Worm (Caenorhabditis elegans) whole organism, young adult: ENCODE results near the gene hrg-10.

Source experiments
- C06A6.2 ChIP-seq: fragments of 200-800 bp; sonication (Bioruptor generic); conservative IDR thresholded peaks from 2 replicates; pipeline ENCODE4 v1.3.6; 2022; ENCODE audit warnings: missing genetic modification characterization, missing compliant biosample characterization
- C17E4.6 ChIP-seq: fragments of 200-800 bp; sonication (Bioruptor generic); IDR thresholded peaks from 2 replicates; pipeline ENCODE4 v1.3.6; 2022; ENCODE audit warnings: missing genetic modification reagents, missing genetic modification characterization, missing compliant biosample characterization
- F22D6.2 ChIP-seq: sonication (generic microtip); optimal IDR thresholded peaks from 2 replicates; lab custom pipeline; 2016; ENCODE audit warnings: mild to moderate bottlenecking, missing genetic modification characterization, missing compliant biosample characterization
- F23B12.7 ChIP-seq: sonication (generic microtip); optimal IDR thresholded peaks from 2 replicates; lab custom pipeline; 2017; ENCODE audit warnings: missing genetic modification characterization, mild to moderate bottlenecking, missing compliant biosample characterization, antibody characterized with exemption, moderate library complexity; ENCODE audit not compliant: insufficient read depth
- F49E8.2 ChIP-seq: sonication (generic microtip); optimal IDR thresholded peaks from 3 replicates; lab custom pipeline; 2017; ENCODE audit warnings: missing genetic modification characterization, mild to moderate bottlenecking, missing compliant biosample characterization, antibody characterized with exemption, moderate library complexity; ENCODE audit not compliant: insufficient read depth
- F57C9.4 ChIP-seq: sonication (generic microtip); optimal IDR thresholded peaks from 2 replicates; lab custom pipeline; 2017; ENCODE audit warnings: mild to moderate bottlenecking, missing genetic modification characterization, missing compliant biosample characterization
- K11D2.4 ChIP-seq: fragments of 200-800 bp; sonication (Bioruptor generic); IDR thresholded peaks from 2 replicates; pipeline ENCODE4 v1.3.6; 2022; ENCODE audit warnings: missing genetic modification reagents, missing genetic modification characterization, missing compliant biosample characterization
- T07F8.4 ChIP-seq: sonication (generic microtip); optimal IDR thresholded peaks from 2 replicates; lab custom pipeline; 2016; ENCODE audit warnings: mild to moderate bottlenecking, missing genetic modification characterization, moderate library complexity, missing compliant biosample characterization
- T26A5.8 ChIP-seq: sonication (generic microtip); optimal IDR thresholded peaks from 2 replicates; lab custom pipeline; 2016; ENCODE audit warnings: missing genetic modification characterization, missing compliant biosample characterization
- Y79H2A.3 ChIP-seq: fragments of 200-800 bp; sonication (Bioruptor generic); conservative IDR thresholded peaks from 2 replicates; pipeline ENCODE4 v1.3.6; 2022; ENCODE audit warnings: missing genetic modification reagents, missing genetic modification characterization, missing compliant biosample characterization
- ZK185.1 ChIP-seq: sonication (generic microtip); optimal IDR thresholded peaks from 2 replicates; lab custom pipeline; 2016; ENCODE audit warnings: mild to moderate bottlenecking, missing genetic modification characterization, missing compliant biosample characterization; ENCODE audit not compliant: poor library complexity, severe bottlenecking
- aptf-2 ChIP-seq: fragments of 200-800 bp; sonication (Bioruptor generic); conservative IDR thresholded peaks from 2 replicates; pipeline ENCODE4 v1.3.6; 2022; ENCODE audit warnings: missing genetic modification reagents, missing genetic modification characterization, missing compliant biosample characterization
- attf-3 ChIP-seq: fragments of 200-800 bp; sonication (Bioruptor generic); conservative IDR thresholded peaks from 2 replicates; pipeline ENCODE4 v1.3.6; 2022; ENCODE audit warnings: missing genetic modification reagents, missing genetic modification characterization, missing compliant biosample characterization
- attf-6 ChIP-seq: fragments of 200-800 bp; sonication (Bioruptor generic); IDR thresholded peaks from 2 replicates; pipeline ENCODE4 v1.3.6; 2022; ENCODE audit warnings: missing genetic modification reagents, missing genetic modification characterization, missing compliant biosample characterization
- bed-1 ChIP-seq: fragments of 200-800 bp; sonication (Bioruptor generic); IDR thresholded peaks from 2 replicates; pipeline ENCODE4 v1.3.6; 2022; ENCODE audit warnings: missing genetic modification reagents, missing genetic modification characterization, missing compliant biosample characterization
- ccch-3 ChIP-seq: fragments of 200-800 bp; sonication (Bioruptor generic); optimal IDR thresholded peaks from 2 replicates; lab custom pipeline; 2018; ENCODE audit warnings: mild to moderate bottlenecking, missing genetic modification characterization, missing compliant biosample characterization
- egrh-3 ChIP-seq: fragments of 200-800 bp; sonication (Bioruptor generic); IDR thresholded peaks from 2 replicates; pipeline ENCODE4 v1.3.6; 2022; ENCODE audit warnings: missing genetic modification reagents, missing genetic modification characterization, missing compliant biosample characterization
- ekl-4 ChIP-seq: fragments of 200-800 bp; sonication (Bioruptor generic); IDR thresholded peaks from 2 replicates; pipeline ENCODE4 v1.3.6; 2022; ENCODE audit warnings: missing genetic modification reagents, missing genetic modification characterization, missing compliant biosample characterization
- hlh-26 ChIP-seq: fragments of 200-800 bp; sonication (Bioruptor generic); conservative IDR thresholded peaks from 2 replicates; pipeline ENCODE4 v1.3.6; 2022; ENCODE audit warnings: missing genetic modification reagents, missing genetic modification characterization, missing compliant biosample characterization
- hrde-1 ChIP-seq: sonication (generic microtip); optimal IDR thresholded peaks from 2 replicates; lab custom pipeline; 2016; ENCODE audit warnings: missing genetic modification characterization, mild to moderate bottlenecking, missing compliant biosample characterization, moderate library complexity, missing genotype, missing genetic modification reagents, borderline replicate concordance
- lag-1 ChIP-seq: fragments of 200-800 bp; sonication (Bioruptor generic); IDR thresholded peaks from 2 replicates; pipeline ENCODE4 v1.3.6; 2022; ENCODE audit warnings: missing genetic modification reagents, missing genetic modification characterization, missing compliant biosample characterization
- lin-26 ChIP-seq: fragments of 200-800 bp; sonication (Bioruptor generic); IDR thresholded peaks from 2 replicates; pipeline ENCODE4 v1.3.6; 2022; ENCODE audit warnings: missing genetic modification reagents, missing genetic modification characterization, missing compliant biosample characterization
- nfya-1 ChIP-seq: sonication (generic microtip); optimal IDR thresholded peaks from 2 replicates; lab custom pipeline; 2017; ENCODE audit warnings: antibody characterized with exemption, missing compliant biosample characterization, missing genetic modification characterization, borderline replicate concordance; ENCODE audit not compliant: insufficient read depth
- nhr-120 ChIP-seq: fragments of 200-800 bp; sonication (Bioruptor generic); IDR thresholded peaks from 2 replicates; pipeline ENCODE4 v1.3.6; 2022; ENCODE audit warnings: missing genetic modification characterization, missing compliant biosample characterization
- nhr-80 ChIP-seq: sonication (generic microtip); optimal IDR thresholded peaks from 2 replicates; lab custom pipeline; 2016; ENCODE audit warnings: missing genetic modification characterization, missing compliant biosample characterization
- nhr-90 ChIP-seq: sonication (generic microtip); optimal IDR thresholded peaks from 2 replicates; lab custom pipeline; 2016; ENCODE audit warnings: missing genotype, mild to moderate bottlenecking, missing genetic modification characterization, missing compliant biosample characterization
- pbrm-1 ChIP-seq: fragments of 200-800 bp; sonication (Bioruptor generic); IDR thresholded peaks from 2 replicates; pipeline ENCODE4 v1.3.6; 2022; ENCODE audit warnings: missing genetic modification reagents, missing genetic modification characterization, missing compliant biosample characterization
- pha-4 ChIP-seq: fragments of 150-350 bp; sonication (generic microtip); optimal IDR thresholded peaks from 2 replicates; lab custom pipeline; 2014; ENCODE audit warnings: missing biosample characterization, missing genetic modification reagents, missing genetic modification characterization
- rcor-1 ChIP-seq: fragments of 200-800 bp; sonication (Bioruptor generic); IDR thresholded peaks from 2 replicates; pipeline ENCODE4 v1.3.6; 2022; ENCODE audit warnings: missing genetic modification reagents, missing genetic modification characterization, missing compliant biosample characterization
- rpc-1 ChIP-seq, 2 experiments: fragments of 150-350 bp in 1 of 2; sonication (generic microtip) in 1 of 2; optimal IDR thresholded peaks; 2 replicates each; lab custom pipeline; 2014 to 2018; ENCODE audit warnings: missing biosample characterization in 1 of 2, missing genetic modification characterization in 1 of 2, missing genetic modification reagents in 1 of 2, missing genotype in 1 of 2
- snpc-1.1 ChIP-seq: sonication (generic microtip); optimal IDR thresholded peaks from 2 replicates; lab custom pipeline; 2017; ENCODE audit warnings: missing genetic modification characterization, mild to moderate bottlenecking, missing compliant biosample characterization, antibody characterized with exemption, moderate library complexity, missing genotype, missing genetic modification reagents; ENCODE audit not compliant: insufficient read depth
- snpc-3.4 ChIP-seq: sonication (generic microtip); optimal IDR thresholded peaks from 2 replicates; lab custom pipeline; 2017; ENCODE audit warnings: missing genetic modification characterization, mild to moderate bottlenecking, missing compliant biosample characterization, antibody characterized with exemption, moderate library complexity, missing genotype, missing genetic modification reagents
- somi-1 ChIP-seq: fragments of 200-800 bp; sonication (Bioruptor generic); optimal IDR thresholded peaks from 2 replicates; lab custom pipeline; 2018; ENCODE audit warnings: mild to moderate bottlenecking, missing genetic modification characterization, missing compliant biosample characterization
- sptf-2 ChIP-seq: fragments of 200-800 bp; sonication (Bioruptor generic); optimal IDR thresholded peaks from 2 replicates; lab custom pipeline; 2018; ENCODE audit warnings: mild to moderate bottlenecking, missing genetic modification characterization, missing compliant biosample characterization
- tbp1 ChIP-seq: fragments of 200-800 bp; sonication (Bioruptor generic); optimal IDR thresholded peaks from 2 replicates; lab custom pipeline; 2018; ENCODE audit warnings: mild to moderate bottlenecking, missing genetic modification characterization, missing compliant biosample characterization
- unc-130 ChIP-seq: sonication (generic microtip); optimal IDR thresholded peaks from 2 replicates; lab custom pipeline; 2016; ENCODE audit warnings: missing genetic modification reagents, missing genetic modification characterization, missing compliant biosample characterization
- unc-62 ChIP-seq: fragments of 150-350 bp; optimal IDR thresholded peaks from 2 replicates; lab custom pipeline; 2014; ENCODE audit warnings: missing biosample characterization, missing genetic modification reagents, missing genetic modification characterization
- xnd-1 ChIP-seq: sonication (generic microtip); optimal IDR thresholded peaks from 2 replicates; lab custom pipeline; 2016; ENCODE audit warnings: missing genotype, missing genetic modification reagents, missing genetic modification characterization, missing compliant biosample characterization
- zfh-2 ChIP-seq: fragments of 200-800 bp; sonication (Bioruptor generic); conservative IDR thresholded peaks from 2 replicates; pipeline ENCODE4 v1.3.6; 2022; ENCODE audit warnings: missing genetic modification reagents, missing genetic modification characterization, missing compliant biosample characterization
- ztf-28 ChIP-seq: fragments of 200-800 bp; sonication (Bioruptor generic); IDR thresholded peaks from 2 replicates; pipeline ENCODE4 v1.3.6; 2022; ENCODE audit warnings: missing genetic modification reagents, missing genetic modification characterization, missing compliant biosample characterization

Gene hrg-10

DNA sequence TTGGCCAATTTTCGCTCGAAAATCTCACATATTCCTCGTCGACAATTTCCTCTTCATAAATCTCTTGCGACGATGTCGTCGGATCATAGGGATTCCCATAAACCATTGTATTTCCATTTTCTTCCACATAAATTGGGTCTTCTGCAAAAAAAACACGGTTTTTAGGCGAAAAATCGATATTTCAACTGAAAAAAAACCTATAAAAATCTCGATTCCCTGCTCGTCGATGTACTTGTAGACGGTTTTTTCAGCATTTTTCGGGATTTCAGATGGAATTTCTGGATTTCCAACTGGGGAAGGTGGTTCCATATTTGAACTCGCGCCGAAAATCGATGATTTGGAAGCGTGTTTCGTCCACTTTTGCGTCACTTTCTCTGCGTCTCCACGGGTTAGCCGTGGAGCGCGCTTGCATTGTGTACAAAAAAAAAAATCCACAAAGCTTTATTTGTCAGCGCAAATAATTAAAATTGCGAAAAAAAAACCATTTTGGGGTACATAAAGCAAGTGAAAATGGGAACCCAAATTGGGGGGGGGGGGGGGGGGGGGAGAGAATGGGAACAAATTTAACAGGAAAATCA is 10.5 kb upstream of the hrg-10 start, which contains the start of gene Y39B6A.43 (continued):
- TF ChIP-seq hrde-1 = peak; percentile 84
- TF ChIP-seq somi-1 (GFP tag; lab: Kevin White, UChicago) = peak; percentile 87
- TF ChIP-seq ztf-28 (GFP tag; lab: Robert Waterston, UW) = peak; percentile 96
- TF ChIP-seq nhr-80 (tag; lab: Kevin White, UChicago) = peak; percentile 67
- TF ChIP-seq ccch-3 = no peak
- peak; percentile 88 for TF ChIP-seq zfh-2 (GFP tag; lab: Robert Waterston, UW)
- 0 out of 2 replicates have a peak, but pooled peaks have one; percentile 50 for TF ChIP-seq lag-1 (GFP tag; lab: Robert Waterston, UW)
- TF ChIP-seq xnd-1 = peak; percentile 79
- peak; percentile 79 for TF ChIP-seq tbp1 (GFP tag; lab: Kevin White, UChicago)
- TF ChIP-seq rcor-1 (GFP tag; lab: Robert Waterston, UW) = peak; percentile 98
- peak; percentile 85 for TF ChIP-seq lin-26 (GFP tag; lab: Robert Waterston, UW)
- peak; percentile 92 for TF ChIP-seq C06A6.2 (GFP tag; lab: Robert Waterston, UW)
- TF ChIP-seq ZK185.1 (tag; lab: Kevin White, UChicago) = peak; percentile 96
- no peak for TF ChIP-seq T26A5.8 (tag; lab: Kevin White, UChicago)
- TF ChIP-seq unc-62 (GFP tag; lab: Kevin White, UChicago) = peak; percentile 62
- TF ChIP-seq ekl-4 = peak; percentile 97
- no peak for TF ChIP-seq hlh-26
- peak; percentile 59 for TF ChIP-seq nhr-90 (tag; lab: Kevin White, UChicago)
- TF ChIP-seq bed-1 = 0 out of 2 replicates have a peak, but pooled peaks have one; percentile 78
- peak; percentile 64 for TF ChIP-seq snpc-1.1 (tag; lab: Kevin White, UChicago)
- TF ChIP-seq sptf-2 (GFP tag; lab: Kevin White, UChicago) = no peak
- peak; percentile 63 for TF ChIP-seq egrh-3 (GFP tag; lab: Robert Waterston, UW)
- TF ChIP-seq F57C9.4 = peak; percentile 88
- TF ChIP-seq attf-3 = peak; percentile 87
- TF ChIP-seq F22D6.2 (tag; lab: Kevin White, UChicago) = peak; percentile 81
- TF ChIP-seq pha-4 (tag; lab: Kevin White, UChicago) = peak; percentile 100
- TF ChIP-seq F49E8.2 (tag; lab: Kevin White, UChicago) = peak; percentile 97
- TF ChIP-seq attf-6 (GFP tag; lab: Robert Waterston, UW) = peak; percentile 93
- peak; percentile 97 for TF ChIP-seq Y79H2A.3 (GFP tag; lab: Robert Waterston, UW)
- no peak for TF ChIP-seq nfya-1
- TF ChIP-seq K11D2.4 (GFP tag; lab: Robert Waterston, UW) = peak; percentile 99
- peak; percentile 83 for TF ChIP-seq unc-130 (GFP tag; lab: Kevin White, UChicago)
- TF ChIP-seq snpc-3.4 (tag; lab: Kevin White, UChicago) = peak; percentile 94
- no peak for TF ChIP-seq T07F8.4 (tag; lab: Kevin White, UChicago)
- TF ChIP-seq aptf-2 (GFP tag; lab: Robert Waterston, UW) = peak; percentile 58; the same call in 1 of the 2 replicates
- TF ChIP-seq C17E4.6 (GFP tag; lab: Robert Waterston, UW) = peak; percentile 94
- TF ChIP-seq nhr-120 (GFP tag; lab: Robert Waterston, UW) = peak; percentile 91; the same call in 1 of the 2 replicates
- TF ChIP-seq pbrm-1 (GFP tag; lab: Robert Waterston, UW) = peak; percentile 99
- peak; percentile 91 for TF ChIP-seq F23B12.7 (tag; lab: Kevin White, UChicago)
- TF ChIP-seq rpc-1 (optimal IDR thresholded peaks at IDR 0.05; lab: Kevin White, UChicago) = no peak
- peak; percentile 4 for TF ChIP-seq rpc-1 (tag; optimal IDR thresholded peaks at IDR 0.05; lab: Kevin White, UChicago)
